Fruit fly (Drosophila melanogaster) whole organism, adult: ENCODE results near the gene neur.
A peak's percentile ranks its signal among the peaks of the same experiment; 100 is the strongest.

Experiments
- CG11617 ChIP-seq: fragments of 200-800 bp; sonication (Bioruptor generic); optimal IDR thresholded peaks from 2 replicates; lab custom pipeline; 2017; ENCODE audit warnings: mild to moderate bottlenecking, missing biosample characterization, missing genetic modification reagents, missing genetic modification characterization
- CG33017 ChIP-seq: fragments of 200-800 bp; sonication (Bioruptor generic); optimal IDR thresholded peaks from 2 replicates; lab custom pipeline; 2018; ENCODE audit warnings: missing biosample characterization, mild to moderate bottlenecking, missing genetic modification characterization, moderate library complexity
- CG7045 ChIP-seq: fragments of 200-800 bp; sonication (Bioruptor generic); optimal IDR thresholded peaks from 2 replicates; lab custom pipeline; 2017; ENCODE audit warnings: missing biosample characterization, mild to moderate bottlenecking, missing genetic modification characterization
- Hr96 ChIP-seq: fragments of 200-800 bp; sonication (Bioruptor generic); optimal IDR thresholded peaks from 2 replicates; lab custom pipeline; 2016; ENCODE audit warnings: missing biosample characterization, missing genetic modification characterization
- cnc ChIP-seq, 2 experiments: fragments of >200 bp; optimal IDR thresholded peaks; 2 replicates each; lab custom pipeline; 2017
- kay ChIP-seq: fragments of 200-800 bp; sonication (Bioruptor generic); peaks from one replicate; lab custom pipeline; 2016; ENCODE audit warnings: missing biosample characterization, missing genetic modification characterization, borderline replicate concordance

dm6 chr3R:9064874-9065273, 25.6 kb upstream of the neur start, which contains the start of the genes beag and Ada:
- no peak for TF ChIP-seq cnc (optimal IDR thresholded peaks at IDR 0.05; lab: Kevin White, UChicago)
- peak; percentile 26 for TF ChIP-seq CG11617
- no peak for TF ChIP-seq Hr96
- no peak for TF ChIP-seq kay
- peak; percentile 48 for TF ChIP-seq CG33017 (tag; lab: Kevin White, UChicago)
- TF ChIP-seq CG7045 (GFP tag; lab: Kevin White, UChicago) = no peak
